Fruit fly (Drosophila melanogaster) whole organism, embryonic: ENCODE results near the gene Jhbp1.

Experiments used
- Abd-B ChIP-seq: fragments of 200-800 bp; sonication (Bioruptor generic); optimal IDR thresholded peaks from 2 replicates; lab custom pipeline; 2018; ENCODE audit warnings: missing biosample characterization, mild to moderate bottlenecking, missing genetic modification characterization, moderate library complexity
- B-H2 ChIP-seq: fragments of 200-800 bp; sonication (Bioruptor generic); optimal IDR thresholded peaks from 2 replicates; lab custom pipeline; 2018; ENCODE audit warnings: missing biosample characterization, mild to moderate bottlenecking, missing genetic modification characterization
- CG10565 ChIP-seq: fragments of 200-800 bp; sonication (Bioruptor generic); optimal IDR thresholded peaks from 3 replicates; lab custom pipeline; 2016; ENCODE audit warnings: missing biosample characterization, mild to moderate bottlenecking, missing genetic modification characterization
- CG11456 ChIP-seq: fragments of 200-800 bp; sonication (Bioruptor generic); IDR thresholded peaks from 3 replicates; pipeline ENCODE4 v1.3.6; 2022; ENCODE audit warnings: missing biosample characterization, missing genetic modification characterization
- CG11560 ChIP-seq: fragments of 200-800 bp; sonication (Bioruptor generic); IDR thresholded peaks from 3 replicates; pipeline ENCODE4 v1.3.6; 2022; ENCODE audit warnings: missing biosample characterization, missing genetic modification characterization
- CG11695 ChIP-seq: fragments of 200-800 bp; sonication (Bioruptor generic); IDR thresholded peaks from 3 replicates; pipeline ENCODE4 v1.3.6; 2022; ENCODE audit warnings: missing biosample characterization, missing genetic modification characterization
- CG12236 ChIP-seq: fragments of 200-800 bp; sonication (Bioruptor generic); optimal IDR thresholded peaks from 2 replicates; lab custom pipeline; 2016; ENCODE audit warnings: missing biosample characterization, missing genetic modification characterization
- CG13894 ChIP-seq: fragments of 200-800 bp; sonication (Bioruptor generic); optimal IDR thresholded peaks from 3 replicates; lab custom pipeline; 2018; ENCODE audit warnings: missing biosample characterization, mild to moderate bottlenecking, missing genetic modification characterization, moderate library complexity
- CG1529 ChIP-seq: fragments of 200-800 bp; sonication (Bioruptor generic); optimal IDR thresholded peaks from 3 replicates; lab custom pipeline; 2018; ENCODE audit warnings: missing biosample characterization, missing genetic modification characterization
- CG15696 ChIP-seq: fragments of 200-800 bp; sonication (Bioruptor generic); optimal IDR thresholded peaks from 2 replicates; lab custom pipeline; 2019; ENCODE audit warnings: missing biosample characterization, mild to moderate bottlenecking, missing genetic modification characterization, moderate library complexity
- CG1647 ChIP-seq: fragments of 200-800 bp; sonication (Bioruptor generic); optimal IDR thresholded peaks from 3 replicates; lab custom pipeline; 2016; ENCODE audit warnings: missing biosample characterization, missing genetic modification characterization
- CG17359 ChIP-seq: fragments of 200-800 bp; sonication (Bioruptor generic); optimal IDR thresholded peaks from 3 replicates; lab custom pipeline; 2018; ENCODE audit warnings: missing biosample characterization, mild to moderate bottlenecking, missing genetic modification characterization, moderate library complexity
- CG31365 ChIP-seq: fragments of 200-800 bp; sonication (Bioruptor generic); optimal IDR thresholded peaks from 2 replicates; lab custom pipeline; 2018; ENCODE audit warnings: missing biosample characterization, mild to moderate bottlenecking, missing genetic modification characterization
- CG3163 ChIP-seq: fragments of 200-800 bp; sonication (Bioruptor generic); optimal IDR thresholded peaks from 3 replicates; lab custom pipeline; 2016; ENCODE audit warnings: missing biosample characterization, missing genetic modification characterization
- CG3838 ChIP-seq: fragments of 200-800 bp; sonication (Bioruptor generic); optimal IDR thresholded peaks from 3 replicates; lab custom pipeline; 2016; ENCODE audit warnings: missing biosample characterization, missing genetic modification characterization
- CG6254 ChIP-seq: fragments of 200-800 bp; sonication (Bioruptor generic); optimal IDR thresholded peaks from 3 replicates; lab custom pipeline; 2017; ENCODE audit warnings: mild to moderate bottlenecking, missing biosample characterization, missing genetic modification reagents, missing genetic modification characterization
- CG6683 ChIP-seq: fragments of 200-800 bp; sonication (Bioruptor generic); optimal IDR thresholded peaks from 2 replicates; lab custom pipeline; 2017; ENCODE audit warnings: missing biosample characterization, mild to moderate bottlenecking, missing genetic modification characterization, missing genetic modification reagents
- CHES-1-like ChIP-seq: fragments of 200-800 bp; sonication (Bioruptor generic); optimal IDR thresholded peaks from 2 replicates; lab custom pipeline; 2016; ENCODE audit warnings: missing biosample characterization, missing genetic modification characterization
- Dad ChIP-seq: fragments of 200-800 bp; sonication (Bioruptor generic); optimal IDR thresholded peaks from 3 replicates; lab custom pipeline; 2016; ENCODE audit warnings: missing biosample characterization, missing genetic modification characterization
- Elba2 ChIP-seq: fragments of 200-800 bp; sonication (Bioruptor generic); optimal IDR thresholded peaks from 3 replicates; lab custom pipeline; 2016; ENCODE audit warnings: missing biosample characterization, missing genetic modification characterization
- Gsc ChIP-seq: fragments of 200-800 bp; sonication (Bioruptor generic); IDR thresholded peaks from 2 replicates; pipeline ENCODE4 v1.3.6; 2022; ENCODE audit warnings: missing biosample characterization, missing genetic modification characterization
- Gug ChIP-seq: fragments of 200-800 bp; sonication (Bioruptor generic); IDR thresholded peaks from 4 replicates; pipeline ENCODE4 v1.3.6; 2022; ENCODE audit warnings: missing biosample characterization, missing genetic modification characterization
- HLH54F ChIP-seq: fragments of 200-800 bp; sonication (Bioruptor generic); optimal IDR thresholded peaks from 3 replicates; lab custom pipeline; 2016; ENCODE audit warnings: missing biosample characterization, missing genetic modification characterization
- HmgD ChIP-seq: fragments of 200-800 bp; sonication (Bioruptor generic); optimal IDR thresholded peaks from 3 replicates; lab custom pipeline; 2016; ENCODE audit warnings: missing biosample characterization, missing genetic modification characterization
- Hsf ChIP-seq: fragments of 200-800 bp; sonication (Bioruptor generic); optimal IDR thresholded peaks from 3 replicates; lab custom pipeline; 2016; ENCODE audit warnings: missing biosample characterization, missing genetic modification characterization
- MBD-R2 ChIP-seq: fragments of 200-800 bp; sonication (Bioruptor generic); IDR thresholded peaks from 2 replicates; pipeline ENCODE4 v1.3.6; 2022; ENCODE audit warnings: missing biosample characterization, missing genetic modification characterization
- MTF-1 ChIP-seq: fragments of 200-800 bp; sonication (Bioruptor generic); optimal IDR thresholded peaks from 2 replicates; lab custom pipeline; 2018; ENCODE audit warnings: missing biosample characterization, mild to moderate bottlenecking, missing genetic modification characterization, borderline replicate concordance
- Mad ChIP-seq: fragments of 200-800 bp; sonication (Bioruptor generic); optimal IDR thresholded peaks from 2 replicates; lab custom pipeline; 2016; ENCODE audit warnings: missing biosample characterization, missing genetic modification characterization
- NC2β ChIP-seq: fragments of 200-800 bp; sonication (Bioruptor generic); optimal IDR thresholded peaks from 2 replicates; lab custom pipeline; 2016; ENCODE audit warnings: missing biosample characterization, missing genetic modification characterization
- Nf-YB ChIP-seq: fragments of 200-800 bp; sonication (Bioruptor generic); optimal IDR thresholded peaks from 3 replicates; lab custom pipeline; 2019; ENCODE audit warnings: missing biosample characterization, mild to moderate bottlenecking, missing genetic modification characterization, moderate library complexity
- Rx ChIP-seq: fragments of 200-800 bp; sonication (Bioruptor generic); IDR thresholded peaks from 2 replicates; pipeline ENCODE4 v1.3.6; 2022; ENCODE audit warnings: missing biosample characterization, missing genetic modification characterization
- Sry-δ ChIP-seq: fragments of 200-800 bp; sonication (Bioruptor generic); optimal IDR thresholded peaks from 2 replicates; lab custom pipeline; 2016; ENCODE audit warnings: missing biosample characterization, missing genetic modification characterization
- Usf ChIP-seq: fragments of 200-800 bp; sonication (Bioruptor generic); optimal IDR thresholded peaks from 2 replicates; lab custom pipeline; 2017; ENCODE audit warnings: missing genotype, missing biosample characterization, missing genetic modification characterization
- ac ChIP-seq: fragments of 200-800 bp; sonication (Bioruptor generic); optimal IDR thresholded peaks from 3 replicates; lab custom pipeline; 2017; ENCODE audit warnings: missing biosample characterization, mild to moderate bottlenecking, missing genetic modification characterization
- amos ChIP-seq: fragments of 200-800 bp; sonication (Bioruptor generic); IDR thresholded peaks from 2 replicates; pipeline ENCODE4 v1.3.6; 2022; ENCODE audit warnings: missing biosample characterization, missing genetic modification characterization; ENCODE audit not compliant: partially characterized antibody
- az2 ChIP-seq: fragments of 200-800 bp; sonication (Bioruptor generic); optimal IDR thresholded peaks from 3 replicates; lab custom pipeline; 2016; ENCODE audit warnings: missing biosample characterization, missing genetic modification characterization
- btn ChIP-seq: fragments of 200-800 bp; sonication (Bioruptor generic); optimal IDR thresholded peaks from 2 replicates; lab custom pipeline; 2016; ENCODE audit warnings: missing biosample characterization, missing genetic modification characterization
- dimm ChIP-seq: fragments of 200-800 bp; sonication (Bioruptor generic); IDR thresholded peaks from 2 replicates; pipeline ENCODE4 v1.3.6; 2022; ENCODE audit warnings: missing biosample characterization, missing genetic modification characterization
- gce ChIP-seq: fragments of 200-800 bp; sonication (Bioruptor generic); IDR thresholded peaks from 3 replicates; pipeline ENCODE4 v1.3.6; 2022; ENCODE audit warnings: missing biosample characterization, missing genetic modification characterization
- ind ChIP-seq: fragments of 200-800 bp; sonication (Bioruptor generic); optimal IDR thresholded peaks from 3 replicates; lab custom pipeline; 2016; ENCODE audit warnings: missing biosample characterization, missing genetic modification characterization
- jigr1 ChIP-seq: fragments of 200-800 bp; sonication (Bioruptor generic); IDR thresholded peaks from 3 replicates; pipeline ENCODE4 v1.3.6; 2022; ENCODE audit warnings: missing biosample characterization, missing genetic modification characterization
- lab ChIP-seq: fragments of 200-800 bp; sonication (Bioruptor generic); optimal IDR thresholded peaks from 3 replicates; lab custom pipeline; 2017; ENCODE audit warnings: missing biosample characterization, missing genetic modification characterization, mild to moderate bottlenecking, moderate library complexity, missing genetic modification reagents
- lov ChIP-seq, 2 experiments: fragments of 200-800 bp in 1 of 2; fragments of >200 bp in 1 of 2; sonication (Bioruptor generic) in 1 of 2; IDR thresholded peaks in 1 of 2; optimal IDR thresholded peaks in 1 of 2; 2 replicates in 1 of 2; 3 replicates in 1 of 2; pipeline versions ENCODE4 v1.3.6 to Lab custom; 2017 to 2022; ENCODE audit warnings: missing biosample characterization in 1 of 2, missing genetic modification characterization in 1 of 2
- maf-S ChIP-seq: fragments of 200-800 bp; sonication (Bioruptor generic); optimal IDR thresholded peaks from 2 replicates; lab custom pipeline; 2016; ENCODE audit warnings: missing biosample characterization, missing genetic modification characterization
- onecut ChIP-seq: fragments of 200-800 bp; sonication (Bioruptor generic); IDR thresholded peaks from 2 replicates; pipeline ENCODE4 v1.3.6; 2022; ENCODE audit warnings: missing biosample characterization, missing genetic modification characterization
- peb ChIP-seq: fragments of 200-800 bp; sonication (Bioruptor generic); IDR thresholded peaks from 2 replicates; pipeline ENCODE4 v1.3.6; 2022; ENCODE audit warnings: missing biosample characterization, missing genetic modification characterization
- pros ChIP-seq: fragments of 200-800 bp; sonication (Bioruptor generic); optimal IDR thresholded peaks from 3 replicates; lab custom pipeline; 2019; ENCODE audit warnings: missing biosample characterization, mild to moderate bottlenecking, missing genetic modification characterization, moderate library complexity
- repo ChIP-seq: fragments of 200-800 bp; sonication (Bioruptor generic); optimal IDR thresholded peaks from 2 replicates; lab custom pipeline; 2016; ENCODE audit warnings: missing biosample characterization, missing genetic modification characterization
- unc-4 ChIP-seq: fragments of 200-800 bp; sonication (Bioruptor generic); IDR thresholded peaks from 2 replicates; pipeline ENCODE4 v1.3.6; 2022; ENCODE audit warnings: missing biosample characterization, missing genetic modification characterization; ENCODE audit not compliant: partially characterized antibody
- usp ChIP-seq: fragments of >200 bp; optimal IDR thresholded peaks from 2 replicates; lab custom pipeline; 2017; ENCODE audit warnings: missing biosample characterization, missing genetic modification characterization
- wor ChIP-seq: fragments of 200-800 bp; sonication (Bioruptor generic); IDR thresholded peaks from 2 replicates; pipeline ENCODE4 v1.3.6; 2022; ENCODE audit warnings: missing biosample characterization, missing genetic modification characterization
- z ChIP-seq: fragments of 200-800 bp; sonication (Bioruptor generic); IDR thresholded peaks from 3 replicates; pipeline ENCODE4 v1.3.6; 2022; ENCODE audit warnings: missing biosample characterization, missing genetic modification characterization

Gene Jhbp1

DNA sequence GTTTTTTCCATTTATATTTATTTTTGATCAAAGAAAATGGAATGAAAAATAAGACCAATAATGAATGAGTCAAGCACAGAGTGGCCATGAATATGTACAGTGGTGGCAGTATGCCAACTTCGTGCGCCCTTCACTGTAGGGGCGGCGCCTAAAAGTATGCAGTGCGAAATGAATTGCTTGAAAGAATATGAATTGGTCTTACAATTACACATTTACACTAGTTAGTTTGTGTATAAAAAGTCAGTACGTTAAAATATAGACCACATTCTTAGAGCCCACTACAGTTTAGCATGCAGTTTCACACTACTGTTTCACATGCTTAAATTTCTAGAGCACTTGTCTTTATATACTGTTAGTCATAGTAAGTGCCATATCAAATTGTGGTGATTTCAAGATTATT, 2.6 kb upstream of the Jhbp1 start (continued):
- TF ChIP-seq Gug (GFP tag; lab: Robert Waterston, UW) (peak; percentile 25; the same call in 1 of the 4 replicates), maf-S (no peak), az2 (GFP tag; lab: Kevin White, UChicago) (peak; percentile 3), CG13894 (tag; lab: Kevin White, UChicago) (no peak), Gsc (GFP tag; lab: Robert Waterston, UW) (no peak), HmgD (GFP tag; lab: Kevin White, UChicago) (peak; percentile 69), Sry-δ (no peak), unc-4 (GFP tag; lab: Robert Waterston, UW) (no peak), repo (GFP tag; lab: Kevin White, UChicago) (no peak), CG31365 (tag; lab: Kevin White, UChicago) (no peak), B-H2 (GFP tag; lab: Kevin White, UChicago) (no peak), btn (GFP tag; lab: Kevin White, UChicago) (no peak), Rx (GFP tag; lab: Robert Waterston, UW) (no peak), z (GFP tag; lab: Robert Waterston, UW) (no peak), gce (no peak), CG1647 (no peak), pros (GFP tag; lab: Kevin White, UChicago) (no peak), lov (optimal IDR thresholded peaks at IDR 0.05; lab: Kevin White, UChicago) (no peak), lov (GFP tag; IDR thresholded peaks at IDR 0.05; lab: Robert Waterston, UW) (no peak), MTF-1 (GFP tag; lab: Kevin White, UChicago) (no peak), CG17359 (tag; lab: Kevin White, UChicago) (no peak), usp (GFP tag; lab: Kevin White, UChicago) (no peak), CG11560 (no peak), MBD-R2 (GFP tag; lab: Robert Waterston, UW) (no peak), jigr1 (GFP tag; lab: Robert Waterston, UW) (no peak), Hsf (GFP tag; lab: Kevin White, UChicago) (no peak), Nf-YB (no peak), amos (GFP tag; lab: Robert Waterston, UW) (peak; percentile 47), CG15696 (peak; percentile 37), CG10565 (GFP tag; lab: Kevin White, UChicago) (no peak), wor (no peak), Dad (GFP tag; lab: Kevin White, UChicago) (no peak), CG6683 (no peak), CHES-1-like (GFP tag; lab: Kevin White, UChicago) (no peak), CG1529 (GFP tag; lab: Kevin White, UChicago) (no peak), CG11456 (GFP tag; lab: Robert Waterston, UW) (0 out of 3 replicates have a peak, but pooled peaks have one; percentile 12), dimm (no peak), lab (GFP tag; lab: Kevin White, UChicago) (no peak), Abd-B (GFP tag; lab: Kevin White, UChicago) (peak; percentile 16), CG11695 (GFP tag; lab: Robert Waterston, UW) (no peak), Usf (GFP tag; lab: Kevin White, UChicago) (no peak), onecut (no peak), Elba2 (GFP tag; lab: Kevin White, UChicago) (no peak), CG12236 (GFP tag; lab: Kevin White, UChicago) (no peak), CG3163 (GFP tag; lab: Kevin White, UChicago) (peak; percentile 34), HLH54F (GFP tag; lab: Kevin White, UChicago) (peak; percentile 8), NC2β (no peak), CG6254 (GFP tag; lab: Kevin White, UChicago) (no peak), peb (GFP tag; lab: Robert Waterston, UW) (no peak), ac (no peak), Mad (GFP tag; lab: Kevin White, UChicago) (no peak), CG3838 (GFP tag; lab: Kevin White, UChicago) (no peak), ind (GFP tag; lab: Kevin White, UChicago) (peak; percentile 11)
